Fruit fly (Drosophila melanogaster) whole organism: Measurements from ENCODE around the gene CG6184.

Experiments
- CG8478 ChIP-seq: fragments of >200 bp; optimal IDR thresholded peaks from 2 replicates; lab custom pipeline; 2018; ENCODE audit warnings: inconsistent platforms
- Dll ChIP-seq: fragments of >200 bp; optimal IDR thresholded peaks from 2 replicates; lab custom pipeline; 2017
- EcR ChIP-seq, 2 experiments: fragments of >200 bp; optimal IDR thresholded peaks; 2 replicates each; lab custom pipeline; 2017; ENCODE audit warnings: missing biosample characterization in 2 of 2, missing genetic modification characterization in 2 of 2, missing genetic modification reagents in 2 of 2
- pan ChIP-seq: fragments of >200 bp; optimal IDR thresholded peaks from 2 replicates; lab custom pipeline; 2017
- psq ChIP-seq: fragments of >200 bp; optimal IDR thresholded peaks from 2 replicates; lab custom pipeline; 2017
- usp ChIP-seq: fragments of >200 bp; optimal IDR thresholded peaks from 2 replicates; lab custom pipeline; 2017; ENCODE audit warnings: missing biosample characterization, missing genetic modification characterization, mixed read lengths

The CG6184 gene

DNA sequence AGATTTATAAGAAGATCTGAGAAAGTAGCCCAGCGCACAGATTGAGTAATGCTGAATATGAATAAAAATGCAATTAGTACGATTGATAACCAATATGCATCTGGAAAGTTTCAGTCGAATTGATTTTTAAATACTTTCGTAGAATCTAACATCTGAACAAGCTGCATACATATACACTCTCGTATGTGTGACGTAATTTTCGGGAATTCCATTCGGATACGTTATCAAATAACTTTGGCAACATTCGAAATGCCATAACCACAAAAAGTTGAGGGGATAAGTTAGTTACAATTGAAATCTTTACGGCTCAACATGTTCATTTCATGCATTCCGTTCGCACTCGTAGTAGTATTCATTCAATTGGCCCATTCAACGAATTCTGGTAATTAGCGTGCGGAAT is 6.9 kb downstream of the CG6184 start, which contains the start of gene CG31219:
Gene CG31219 (plus strand): TSS at position 301 of the 400 bp plus-strand sequence.
- no peak for TF ChIP-seq pan (lab: Kevin White, UChicago)
- no peak for TF ChIP-seq Dll (lab: Kevin White, UChicago)

DNA sequence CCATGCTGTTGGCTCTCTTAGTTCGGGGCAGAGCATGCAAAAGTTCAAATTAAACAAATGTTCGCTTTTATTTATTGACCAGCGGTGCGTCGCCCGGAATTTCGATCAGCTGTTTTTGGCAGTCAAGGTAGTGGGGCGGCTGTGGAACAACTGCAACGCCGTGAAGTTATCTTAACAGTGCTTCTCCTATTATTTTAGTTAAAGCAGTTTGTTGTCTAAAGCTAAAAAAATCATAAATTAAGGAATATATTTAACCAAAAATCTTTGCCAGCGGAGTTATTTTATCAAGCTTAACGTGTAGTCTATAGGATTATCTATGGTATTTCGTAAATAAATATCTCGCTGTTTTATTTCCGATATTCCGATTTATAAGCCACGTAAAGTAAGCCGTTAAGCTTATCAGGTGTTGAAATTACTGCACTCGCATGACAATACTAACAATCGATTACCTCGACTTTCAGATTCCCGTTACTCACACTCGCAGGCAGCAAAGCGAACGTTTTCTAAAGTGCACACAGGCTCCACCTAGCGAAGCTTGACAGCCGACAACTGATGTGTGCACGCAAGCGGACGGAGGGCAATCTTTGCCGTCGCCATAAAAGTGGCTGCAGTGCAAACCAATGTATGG is 9.3 kb downstream of the CG6184 start, which contains the start of the genes CG6195 and CG31220:
Gene CG6195 (minus strand): TSS at position 122 of the 628 bp plus-strand sequence.
Gene CG31220 (plus strand): TSS at position 199 of the 628 bp plus-strand sequence.
- no peak for TF ChIP-seq usp (GFP tag; lab: Kevin White, UChicago)
- no peak for TF ChIP-seq EcR (GFP tag; optimal IDR thresholded peaks at IDR 0.05; lab: Kevin White, UChicago)
- TF ChIP-seq psq (lab: Kevin White, UChicago): no peak
- no peak for TF ChIP-seq CG8478 (lab: Kevin White, UChicago)
- TF ChIP-seq pan (lab: Kevin White, UChicago): no peak
- TF ChIP-seq Dll (lab: Kevin White, UChicago): no peak

DNA sequence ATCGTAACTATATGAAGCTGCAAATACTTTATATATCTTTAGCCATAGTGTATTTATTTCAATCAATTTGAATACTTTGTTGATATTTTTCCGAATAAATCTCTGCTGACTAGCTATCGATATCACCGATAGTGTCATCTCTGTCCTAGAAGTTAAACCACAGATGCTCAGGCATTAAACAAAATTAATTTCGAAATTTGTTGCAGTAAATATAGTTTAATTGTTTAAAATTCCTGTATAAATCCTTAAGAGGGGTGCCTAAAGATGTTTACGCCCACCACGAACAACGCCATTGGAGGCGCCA is 12.8 kb downstream of the CG6184 start, which contains the start of gene Nup58:
Gene Nup58 (plus strand): TSS at position 126 of the 304 bp plus-strand sequence.
- TF ChIP-seq EcR (GFP tag; optimal IDR thresholded peaks at IDR 0.05; lab: Kevin White, UChicago) (no peak), psq (lab: Kevin White, UChicago) (no peak), usp (GFP tag; lab: Kevin White, UChicago) (no peak), pan (lab: Kevin White, UChicago) (no peak), Dll (lab: Kevin White, UChicago) (no peak), CG8478 (lab: Kevin White, UChicago) (no peak)

DNA sequence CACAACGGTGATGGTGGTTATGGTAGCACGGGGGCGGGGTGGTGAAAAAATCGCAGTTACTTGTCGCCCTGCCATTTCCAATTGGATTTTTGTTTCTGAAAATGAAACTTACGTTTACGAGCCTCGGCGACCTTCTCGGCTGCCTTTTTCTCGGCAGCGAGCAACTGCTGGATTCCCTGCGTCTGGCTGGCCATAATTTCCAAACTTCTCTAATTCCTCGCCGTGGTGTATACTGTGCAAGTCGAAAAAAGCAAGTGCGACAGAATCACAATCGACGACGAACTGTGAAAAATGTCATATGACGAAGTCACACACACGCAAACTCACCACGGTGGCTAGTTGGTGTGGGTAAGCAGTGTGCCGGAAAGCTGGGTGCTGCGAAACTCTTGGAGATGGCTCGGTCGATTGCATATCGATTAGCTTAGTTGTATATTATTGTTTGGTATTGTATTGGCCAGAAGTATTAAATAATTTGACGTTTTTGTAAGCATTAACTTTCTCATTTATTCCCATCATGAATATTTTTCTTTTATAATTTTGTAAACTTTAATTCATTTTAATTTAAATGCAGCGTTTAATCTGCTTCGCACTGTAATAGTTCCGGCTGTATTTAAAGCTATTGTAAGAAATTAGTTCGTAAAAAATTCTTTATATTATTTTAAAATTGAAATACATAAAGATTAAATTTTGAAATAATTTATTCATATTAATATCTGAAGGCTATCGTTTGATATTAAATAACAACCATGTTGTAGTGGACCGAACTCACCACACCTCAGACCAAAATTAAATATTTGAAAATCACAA is 13.4 kb downstream of the CG6184 start, which contains the start of gene Vha13:
Gene Vha13 (minus strand): TSS at position 293 of the 807 bp plus-strand sequence.
- no peak for TF ChIP-seq usp (GFP tag; lab: Kevin White, UChicago)
- no peak for TF ChIP-seq Dll (lab: Kevin White, UChicago)
- no peak for TF ChIP-seq EcR (GFP tag; optimal IDR thresholded peaks at IDR 0.05; lab: Kevin White, UChicago)
- no peak for TF ChIP-seq CG8478 (lab: Kevin White, UChicago)
- TF ChIP-seq pan (lab: Kevin White, UChicago): no peak
- TF ChIP-seq psq (lab: Kevin White, UChicago): no peak

DNA sequence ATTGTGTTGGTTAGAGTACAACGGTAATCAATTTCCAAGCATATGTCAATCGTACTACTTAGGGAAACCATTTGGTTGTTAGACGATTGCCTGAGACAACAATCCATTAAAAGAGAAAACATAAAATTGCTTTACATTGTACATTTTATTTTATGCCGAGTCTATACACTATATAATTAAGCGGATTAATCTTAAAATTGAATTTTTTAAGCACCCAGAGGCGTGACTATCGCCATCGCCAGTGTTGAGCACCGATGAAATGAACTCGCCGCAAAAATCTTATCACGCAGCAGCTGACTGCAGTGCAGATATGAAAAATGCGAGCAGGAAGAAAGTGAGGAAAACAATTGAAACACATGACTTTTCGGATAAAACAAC is 14.8 kb downstream of the CG6184 start:
- TF ChIP-seq psq (lab: Kevin White, UChicago) (no peak), pan (lab: Kevin White, UChicago) (no peak), usp (GFP tag; lab: Kevin White, UChicago) (no peak)

DNA sequence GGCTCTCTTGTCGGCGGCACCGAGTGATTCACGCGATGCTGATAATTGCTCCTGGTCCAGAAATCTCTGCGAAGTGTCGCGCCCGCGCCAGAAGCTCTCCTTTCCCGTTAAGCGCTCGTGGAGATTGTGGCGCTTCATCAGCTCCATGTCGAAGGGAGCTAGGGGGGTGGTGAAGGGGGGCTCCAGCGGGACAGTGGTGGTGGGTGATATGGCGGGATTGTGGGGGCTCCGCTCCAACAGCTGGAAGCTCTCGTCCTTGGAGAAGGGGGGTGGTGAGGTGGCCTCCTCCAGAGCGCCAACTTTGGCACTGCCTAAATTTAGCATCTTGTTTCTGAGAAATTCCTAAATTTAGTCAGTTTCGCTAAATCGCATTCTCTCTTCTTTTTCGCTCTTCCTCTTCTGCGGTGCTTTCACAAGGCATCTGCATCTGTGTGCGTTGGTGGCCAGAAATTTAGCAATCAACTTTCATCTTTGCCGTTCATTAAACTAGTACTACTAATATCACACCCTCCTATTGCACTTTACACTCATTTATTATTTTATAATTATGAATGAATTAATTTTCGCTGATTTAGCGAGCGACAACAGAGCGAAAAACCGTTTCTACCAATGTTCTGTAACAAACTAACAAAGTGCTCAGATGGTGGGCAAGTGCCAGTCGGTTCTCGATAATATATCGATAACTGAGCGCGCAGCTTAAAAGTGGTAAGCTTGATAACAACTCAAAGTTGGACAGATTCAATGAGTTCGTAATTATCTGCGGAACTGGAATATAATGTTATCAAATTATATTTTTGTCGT is 15.4 kb downstream of the CG6184 start, which contains the start of gene subdued:
Gene subdued (minus strand): TSS at position 631 of the 801 bp plus-strand sequence.
- TF ChIP-seq EcR (GFP tag; optimal IDR thresholded peaks at IDR 0.05; lab: Kevin White, UChicago) (no peak), CG8478 (lab: Kevin White, UChicago) (no peak), pan (lab: Kevin White, UChicago) (no peak), Dll (lab: Kevin White, UChicago) (no peak), psq (lab: Kevin White, UChicago) (no peak), usp (GFP tag; lab: Kevin White, UChicago) (no peak)

DNA sequence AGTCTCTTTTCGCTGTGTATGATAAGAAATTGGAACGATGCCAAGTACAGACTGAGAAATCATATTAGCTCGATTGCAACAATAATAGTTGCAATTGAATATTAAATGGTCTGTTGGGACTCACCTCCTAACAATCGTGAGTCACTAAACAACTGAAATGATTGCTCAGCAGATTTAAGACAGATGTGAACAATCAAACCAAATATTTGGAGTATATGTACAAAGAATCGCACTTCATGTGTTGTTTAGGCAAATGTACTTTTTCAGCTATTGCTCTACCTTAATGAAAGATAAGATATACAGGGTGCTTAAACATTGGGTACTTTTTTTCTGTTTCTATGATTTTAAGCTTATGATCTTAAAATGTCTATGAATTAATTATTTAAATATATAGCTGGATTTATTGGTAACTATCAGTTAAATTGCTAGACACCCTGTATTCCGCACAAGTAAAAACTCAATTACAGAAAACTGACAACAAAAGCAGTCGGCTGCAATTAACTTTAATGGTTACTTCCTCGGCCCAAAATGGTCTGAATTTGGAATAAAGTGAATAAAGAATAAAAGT is 16.1 kb downstream of the CG6184 start:
- no peak for TF ChIP-seq usp (GFP tag; lab: Kevin White, UChicago)
- TF ChIP-seq psq (lab: Kevin White, UChicago): no peak
- TF ChIP-seq Dll (lab: Kevin White, UChicago): no peak
- TF ChIP-seq CG8478 (lab: Kevin White, UChicago): no peak
- TF ChIP-seq EcR (GFP tag; optimal IDR thresholded peaks at IDR 0.05; lab: Kevin White, UChicago): no peak
- TF ChIP-seq pan (lab: Kevin White, UChicago): no peak

DNA sequence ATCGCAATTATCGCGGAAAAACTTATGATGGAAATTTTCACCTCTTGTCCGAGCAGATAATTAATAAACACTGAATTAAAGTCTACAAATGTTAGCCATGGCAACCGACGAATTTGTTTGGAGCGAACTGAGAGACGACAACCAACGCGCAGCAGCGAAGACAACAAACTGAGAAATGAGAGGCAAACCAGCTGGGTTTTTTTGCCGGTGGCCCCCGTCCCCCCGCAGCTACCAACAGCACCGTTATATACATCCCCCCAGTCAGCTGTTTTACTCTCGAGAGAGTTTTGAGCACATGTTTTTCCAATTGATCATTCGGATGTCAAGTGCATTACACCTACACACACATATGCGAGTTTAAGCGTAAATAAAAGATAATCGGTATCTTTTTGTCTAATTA is 16.6 kb downstream of the CG6184 start:
- no peak for TF ChIP-seq pan (lab: Kevin White, UChicago)
- TF ChIP-seq Dll (lab: Kevin White, UChicago): no peak
- no peak for TF ChIP-seq psq (lab: Kevin White, UChicago)
- TF ChIP-seq CG8478 (lab: Kevin White, UChicago): no peak
- TF ChIP-seq EcR (GFP tag; optimal IDR thresholded peaks at IDR 0.05; lab: Kevin White, UChicago): no peak
- TF ChIP-seq usp (GFP tag; lab: Kevin White, UChicago): no peak

DNA sequence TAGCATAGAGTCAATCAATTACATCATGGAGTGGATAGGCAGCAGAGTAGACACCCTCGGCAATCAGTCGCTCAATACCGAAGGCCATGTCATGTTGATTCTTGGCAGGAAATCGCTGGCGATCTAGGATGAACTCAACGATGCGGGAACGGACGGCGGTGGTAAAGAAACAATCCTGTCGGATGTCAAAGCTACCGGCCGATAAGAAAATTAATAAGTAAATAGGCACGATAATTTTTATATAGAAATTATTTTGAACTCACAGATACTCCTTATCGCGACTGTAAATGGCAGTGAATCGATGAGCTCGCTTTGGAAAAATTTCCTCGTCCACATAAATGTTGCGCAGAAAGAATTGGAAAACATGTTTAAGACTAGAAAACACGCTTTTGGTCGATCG is 19.7 kb downstream of the CG6184 start:
- TF ChIP-seq EcR (GFP tag; optimal IDR thresholded peaks at IDR 0.05; lab: Kevin White, UChicago) (no peak), usp (GFP tag; lab: Kevin White, UChicago) (no peak), psq (lab: Kevin White, UChicago) (no peak), CG8478 (lab: Kevin White, UChicago) (no peak)

DNA sequence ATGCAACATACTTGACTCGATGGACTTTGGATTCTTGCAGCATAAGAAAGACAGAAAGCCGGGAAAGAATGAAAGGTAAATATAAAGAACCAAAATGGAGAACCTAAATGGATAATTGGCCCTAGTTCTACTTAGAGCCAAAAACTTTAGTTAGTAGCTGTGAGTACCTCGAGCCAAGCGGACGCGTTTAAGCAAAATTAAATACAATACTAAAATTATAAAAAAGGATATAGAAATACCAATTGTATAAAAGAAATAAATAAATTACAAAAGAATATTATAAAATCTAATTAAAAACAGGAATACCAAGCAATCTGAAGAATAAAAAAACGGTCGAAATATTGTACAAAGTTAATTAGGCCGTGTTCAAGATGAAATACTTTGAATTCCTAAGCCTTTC is 23.0 kb downstream of the CG6184 start, which contains the start of gene CG34138:
Gene CG34138 (plus strand): TSS at position 301 of the 400 bp plus-strand sequence.
- no peak for TF ChIP-seq CG8478 (lab: Kevin White, UChicago)
- TF ChIP-seq Dll (lab: Kevin White, UChicago): no peak
- no peak for TF ChIP-seq usp (GFP tag; lab: Kevin White, UChicago)
- no peak for TF ChIP-seq EcR (GFP tag; optimal IDR thresholded peaks at IDR 0.05; lab: Kevin White, UChicago)
- TF ChIP-seq pan (lab: Kevin White, UChicago): no peak
- TF ChIP-seq psq (lab: Kevin White, UChicago): no peak
